Fruit fly (Drosophila melanogaster): ENCODE data around the gene CG33270.

Gene CG33270

DNA sequence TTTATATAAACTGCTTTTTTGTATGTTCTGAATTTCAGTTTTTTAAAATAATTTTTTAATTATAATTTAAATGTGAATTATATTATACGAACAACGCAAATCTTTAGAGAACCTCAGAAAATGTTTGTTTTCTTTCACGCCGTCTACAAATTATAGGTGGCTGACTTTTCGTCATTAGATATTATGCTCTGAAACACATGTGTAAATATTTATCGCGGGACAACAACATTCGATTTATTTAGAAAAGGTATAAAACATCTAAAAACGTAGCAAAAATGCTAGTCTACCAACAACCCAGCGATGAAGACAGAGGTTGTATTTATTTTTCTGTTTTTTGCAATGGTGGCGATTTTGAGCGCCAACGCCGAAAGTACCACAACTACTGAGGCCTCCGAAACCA, 31.4 kb upstream of the CG33270 start, which contains the start of gene CG42832 (continued):
- no peak for TF ChIP-seq esg (GFP tag; conservative IDR thresholded peaks at IDR 0.05)
- no peak for TF ChIP-seq stwl (tag; optimal IDR thresholded peaks at IDR 0.05)
- no peak for TF ChIP-seq toy (GFP tag; IDR thresholded peaks at IDR 0.05)
- no peak for TF ChIP-seq CG1792 (GFP tag; optimal IDR thresholded peaks at IDR 0.05)
- TF ChIP-seq lab (GFP tag; optimal IDR thresholded peaks at IDR 0.05), result peak; percentile 52
- peak; percentile 21 for TF ChIP-seq Fer1 (GFP tag; optimal IDR thresholded peaks at IDR 0.05)
- no peak for TF ChIP-seq Dbx (GFP tag; IDR thresholded peaks at IDR 0.05)
- TF ChIP-seq CG11695 (GFP tag; IDR thresholded peaks at IDR 0.05), result 0 out of 3 replicates have a peak, but pooled peaks have one; percentile 25
- no peak for TF ChIP-seq pnt (GFP tag; optimal IDR thresholded peaks at IDR 0.05)
- TF ChIP-seq Rfx (GFP tag; IDR thresholded peaks at IDR 0.05), result no peak
- no peak for TF ChIP-seq Ets97D (GFP tag; optimal IDR thresholded peaks at IDR 0.05)
- TF ChIP-seq CG7745 (tag; optimal IDR thresholded peaks at IDR 0.05), result no peak
- no peak for TF ChIP-seq org-1 (GFP tag; optimal IDR thresholded peaks at IDR 0.05)
- TF ChIP-seq GATAe (GFP tag; conservative IDR thresholded peaks at IDR 0.05), result no peak
- no peak for TF ChIP-seq Ets65A (GFP tag)
- no peak for TF ChIP-seq CG8944 (GFP tag; optimal IDR thresholded peaks at IDR 0.05)
- no peak for TF ChIP-seq CG15696 (tag; optimal IDR thresholded peaks at IDR 0.05)
- TF ChIP-seq peb (GFP tag; IDR thresholded peaks at IDR 0.05), result no peak
- no peak for TF ChIP-seq CG13894 (tag; optimal IDR thresholded peaks at IDR 0.05)
- no peak for TF ChIP-seq CG4707 (GFP tag; optimal IDR thresholded peaks at IDR 0.05)
- TF ChIP-seq salm (tag; optimal IDR thresholded peaks at IDR 0.05), result no peak
- no peak for TF ChIP-seq odd (GFP tag; optimal IDR thresholded peaks at IDR 0.05)
- no peak for TF ChIP-seq CG11085 (GFP tag; IDR thresholded peaks at IDR 0.05)
- TF ChIP-seq CG11560 (tag; IDR thresholded peaks at IDR 0.05), result no peak
- TF ChIP-seq mld (GFP tag; IDR thresholded peaks at IDR 0.05; ENCODE audit: partially characterized antibody), result no peak
- TF ChIP-seq CG6765 (GFP tag; optimal IDR thresholded peaks at IDR 0.05), result no peak
- TF ChIP-seq CG34224 (GFP tag; IDR thresholded peaks at IDR 0.05; ENCODE audit: partially characterized antibody), result no peak
- no peak for TF ChIP-seq CG4854 (GFP tag; optimal IDR thresholded peaks at IDR 0.05)
- TF ChIP-seq sob (GFP tag; IDR thresholded peaks at IDR 0.05), result 0 out of 2 replicates have a peak, but pooled peaks have one; percentile 35
- TF ChIP-seq yki (optimal IDR thresholded peaks at IDR 0.05), result no peak
- no peak for TF ChIP-seq cato (GFP tag; optimal IDR thresholded peaks at IDR 0.05; ENCODE audit: borderline replicate concordance)
- TF ChIP-seq slp2 (GFP tag; optimal IDR thresholded peaks at IDR 0.05), result no peak
- no peak for TF ChIP-seq CG11723 (GFP tag; optimal IDR thresholded peaks at IDR 0.05)

DNA sequence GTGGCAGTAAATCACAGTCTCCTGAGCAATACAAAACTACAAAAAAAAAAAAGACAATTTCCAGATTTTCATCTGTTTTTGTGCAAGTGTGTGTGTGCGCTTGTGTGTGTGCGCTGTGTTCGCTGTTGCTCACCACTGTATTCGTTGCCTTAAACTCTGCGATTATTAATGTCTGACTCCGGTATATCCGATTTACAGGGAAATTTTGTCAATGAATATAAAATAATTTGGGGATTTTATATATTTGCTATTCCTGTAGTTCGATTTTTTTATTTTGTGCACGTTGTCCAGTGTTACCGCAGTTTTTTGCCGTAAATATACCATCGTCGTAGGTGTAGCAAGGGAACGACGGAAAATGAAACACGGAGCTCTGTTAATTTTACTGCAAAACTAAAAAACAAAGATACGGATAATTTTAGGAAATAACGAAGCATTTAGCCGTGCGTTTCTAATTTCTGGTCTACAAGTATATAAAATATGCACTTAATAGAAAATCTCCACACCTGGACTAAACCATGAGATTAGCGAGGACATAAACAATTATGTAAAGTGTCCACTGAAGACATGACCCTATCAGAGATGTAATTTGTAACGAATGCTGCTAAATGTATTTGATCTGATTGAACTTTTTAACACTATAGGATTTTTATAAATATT, 30.9 kb upstream of the CG33270 start, which contains the start of gene Duba:
TSS of gene Duba (minus strand) at position 313 of the 657 bp plus-strand sequence.
- TF ChIP-seq mam (GFP tag; optimal IDR thresholded peaks at IDR 0.05) (no peak), ci (GFP tag; IDR thresholded peaks at IDR 0.05) (no peak), ftz-f1 (GFP tag; optimal IDR thresholded peaks at IDR 0.05) (no peak), CG18262 (tag; optimal IDR thresholded peaks at IDR 0.05) (no peak), fd96Cb (tag; optimal IDR thresholded peaks at IDR 0.05) (no peak), CG14860 (GFP tag; IDR thresholded peaks at IDR 0.05; ENCODE audit: partially characterized antibody) (no peak), CG9437 (GFP tag; optimal IDR thresholded peaks at IDR 0.05) (no peak), Ets97D (GFP tag; optimal IDR thresholded peaks at IDR 0.05) (peak; percentile 36), zfh2 (GFP tag; optimal IDR thresholded peaks at IDR 0.05) (no peak), CG1024 (GFP tag; IDR thresholded peaks at IDR 0.05) (peak; percentile 59; the same call in 1 of the 2 replicates), CG4404 (GFP tag; IDR thresholded peaks at IDR 0.05) (no peak), Myb (GFP tag; optimal IDR thresholded peaks at IDR 0.05) (peak; percentile 40), dysf (GFP tag; IDR thresholded peaks at IDR 0.05) (no peak), Ravus (GFP tag; IDR thresholded peaks at IDR 0.05) (no peak), Hsf (GFP tag; optimal IDR thresholded peaks at IDR 0.05) (no peak), CG5180 (GFP tag; optimal IDR thresholded peaks at IDR 0.05) (no peak), CG9215 (GFP tag; IDR thresholded peaks at IDR 0.05) (no peak), CG10267 (tag; optimal IDR thresholded peaks at IDR 0.05) (peak; percentile 77), trem (tag; optimal IDR thresholded peaks at IDR 0.05) (peak; percentile 42), shn (GFP tag; optimal IDR thresholded peaks at IDR 0.05) (no peak), CG10366 (GFP tag; IDR thresholded peaks at IDR 0.05) (no peak)

All from whole organism, embryonic.